Fruit fly (Drosophila melanogaster) whole organism, pupa: ENCODE data around the gene Cbp80.

ENCODE experiments used
- CG32121 ChIP-seq: fragments of 200-800 bp; sonication (Bioruptor generic); IDR thresholded peaks from 2 replicates; pipeline ENCODE4 v1.3.6; 2022; ENCODE audit warnings: missing biosample characterization, missing genetic modification characterization
- CG4496 ChIP-seq: fragments of 200-800 bp; sonication (Bioruptor generic); IDR thresholded peaks from 3 replicates; pipeline ENCODE4 v1.3.6; 2022; ENCODE audit warnings: missing biosample characterization, missing genetic modification characterization
- CG9948 ChIP-seq: fragments of 200-800 bp; sonication (Bioruptor generic); optimal IDR thresholded peaks from 2 replicates; lab custom pipeline; 2018; ENCODE audit warnings: missing biosample characterization, mild to moderate bottlenecking, missing genetic modification characterization, moderate library complexity

dm6 chrX:4675054-4675453 is 25.2 kb downstream of the Cbp80 start:
- TF ChIP-seq CG4496 (GFP tag; lab: Robert Waterston, UW) (no peak), CG9948 (tag; lab: Kevin White, UChicago) (no peak), CG32121 (GFP tag; lab: Robert Waterston, UW) (no peak)
